Fruit fly (Drosophila melanogaster): ENCODE results near the gene Tps1.

The Tps1 gene

dm6 chr2L:4442010-4442587 is 54.0 kb downstream of the Tps1 start, which contains the start of the genes Sfp24F and CG15432:
Gene Sfp24F (minus strand): TSS chr2L:4442060.
Gene CG15432 (plus strand): TSS chr2L:4442320.
- no peak for TF ChIP-seq CG8478 (optimal IDR thresholded peaks at IDR 0.05)
- TF ChIP-seq CTCF (optimal IDR thresholded peaks at IDR 0.05): no peak
